Worm (Caenorhabditis elegans): Measurements from ENCODE around the gene fbxb-59.

Gene fbxb-59

DNA sequence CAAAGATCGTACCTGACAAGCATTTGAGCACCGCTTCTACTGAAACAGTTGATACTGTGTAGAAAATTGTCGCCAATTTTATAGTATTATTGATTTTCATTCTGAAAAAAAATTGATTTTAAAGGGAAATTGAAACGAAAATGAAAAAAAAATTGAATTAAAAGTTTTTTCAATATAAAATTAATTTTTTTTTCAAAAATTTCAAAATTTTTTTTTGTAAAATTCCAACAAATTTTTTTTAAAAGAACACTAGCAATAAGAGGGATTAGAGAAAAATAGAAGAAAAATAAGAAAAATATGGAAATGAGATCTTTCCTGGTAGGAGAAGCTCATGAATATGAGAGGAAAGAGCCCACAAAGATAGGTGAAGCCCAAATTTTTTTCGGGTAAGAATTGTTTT is 9.2 kb upstream of the fbxb-59 start, which contains the start of gene Y113G7B.11:
Gene Y113G7B.11 (minus strand): TSS at position 101 of the 400 bp plus-strand sequence.
- TF ChIP-seq C08G9.2 (tag; optimal IDR thresholded peaks at IDR 0.05) (no peak), unc-42 (tag; optimal IDR thresholded peaks at IDR 0.05) (no peak), Y22D7AL.16 (tag; optimal IDR thresholded peaks at IDR 0.05) (no peak), mec-3 (tag; optimal IDR thresholded peaks at IDR 0.05; ENCODE audit: borderline replicate concordance) (no peak)

DNA sequence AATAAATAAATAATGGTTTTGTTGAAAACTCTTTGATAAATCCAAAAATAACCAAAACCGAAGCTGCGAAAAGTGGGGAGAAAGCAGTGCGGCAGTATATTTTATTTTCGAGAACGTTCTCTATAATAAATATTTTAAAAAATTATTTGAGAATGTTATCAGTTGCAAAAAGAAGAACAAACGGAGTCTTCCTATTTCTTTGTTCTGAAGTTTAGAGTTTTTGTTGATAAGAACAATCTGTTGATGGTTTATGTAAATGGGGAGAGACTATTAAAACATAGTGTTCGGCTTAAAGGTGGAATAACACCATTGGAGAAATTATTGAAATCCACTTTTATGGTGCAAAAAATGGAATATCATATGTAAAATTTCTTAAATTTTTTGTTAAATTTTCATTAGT is 7.1 kb upstream of the fbxb-59 start:
- TF ChIP-seq unc-3 (GFP tag; conservative IDR thresholded peaks at IDR 0.05) (no peak), unc-3 (tag; optimal IDR thresholded peaks at IDR 0.05) (no peak), ceh-2 (tag; optimal IDR thresholded peaks at IDR 0.05) (no peak), tbx-2 (tag; optimal IDR thresholded peaks at IDR 0.05) (no peak), ceh-24 (tag; optimal IDR thresholded peaks at IDR 0.05) (no peak), hlh-8 (tag; optimal IDR thresholded peaks at IDR 0.05) (no peak), tbx-7 (tag; optimal IDR thresholded peaks at IDR 0.05) (no peak), ceh-6 (GFP tag; optimal IDR thresholded peaks at IDR 0.05) (no peak), nhr-11 (tag; optimal IDR thresholded peaks at IDR 0.05) (no peak)

DNA sequence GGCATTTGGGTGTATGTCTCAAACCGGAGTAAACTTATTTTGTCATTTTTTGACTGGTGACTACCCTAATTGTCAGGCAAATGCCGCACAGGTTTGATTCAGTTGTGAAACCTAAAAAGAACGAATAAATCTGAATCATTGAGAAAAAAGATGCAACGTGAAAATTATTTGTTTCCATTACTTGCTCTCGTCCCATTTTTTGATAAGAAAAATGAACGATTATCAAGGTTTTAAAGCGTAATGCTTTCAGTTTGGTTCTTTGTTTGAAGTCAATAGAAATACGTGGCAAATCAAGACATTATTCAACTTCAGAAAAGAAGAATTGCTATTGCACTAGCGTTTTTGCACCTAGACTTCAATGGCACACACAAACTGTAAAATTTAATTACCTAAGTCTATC is 6.6 kb upstream of the fbxb-59 start, which contains the start of gene Y113G7B.12:
Gene Y113G7B.12 (minus strand): TSS at position 101 of the 400 bp plus-strand sequence.
- no peak for TF ChIP-seq tbx-2 (tag; optimal IDR thresholded peaks at IDR 0.05)

DNA sequence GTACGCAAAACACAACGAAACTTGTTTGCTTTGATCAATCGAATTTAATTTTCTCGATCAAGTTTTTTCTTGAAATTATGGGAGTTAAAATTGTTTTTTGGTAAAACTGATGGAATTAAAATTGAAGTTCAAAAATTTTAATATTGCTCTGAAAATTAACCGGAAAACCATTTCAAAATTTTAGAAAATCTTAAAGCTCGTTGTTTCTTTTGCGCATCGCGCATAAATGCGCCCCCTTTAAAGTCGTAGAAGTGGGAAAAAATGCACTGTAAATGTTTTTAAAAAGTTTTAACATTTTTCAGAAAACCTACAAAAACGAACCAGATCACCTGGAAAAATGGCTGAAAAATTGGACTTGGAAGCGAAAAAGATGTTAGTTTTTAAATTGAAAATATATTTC is 2.9 kb downstream of the fbxb-59 start, which contains the start of gene fbxa-113:
Gene fbxa-113 (plus strand): TSS at position 301 of the 400 bp plus-strand sequence.
- no peak for TF ChIP-seq C38D4.7 (GFP tag; optimal IDR thresholded peaks at IDR 0.05)
- TF ChIP-seq fkh-10 (GFP tag; optimal IDR thresholded peaks at IDR 0.05), result no peak
- no peak for TF ChIP-seq ceh-19 (GFP tag; optimal IDR thresholded peaks at IDR 0.05)
- no peak for TF ChIP-seq hlh-30 (tag; optimal IDR thresholded peaks at IDR 0.05; ENCODE audit: insufficient read depth)
- no peak for TF ChIP-seq elt-2 (tag; optimal IDR thresholded peaks at IDR 0.05)
- TF ChIP-seq ceh-30 (tag; optimal IDR thresholded peaks at IDR 0.05), result no peak
- no peak for TF ChIP-seq pha-4 (tag; optimal IDR thresholded peaks at IDR 0.05)
- TF ChIP-seq che-1 (tag; optimal IDR thresholded peaks at IDR 0.05), result no peak
- TF ChIP-seq rnt-1 (tag; optimal IDR thresholded peaks at IDR 0.05), result no peak
- TF ChIP-seq F13H6.1 (tag; optimal IDR thresholded peaks at IDR 0.05), result no peak

DNA sequence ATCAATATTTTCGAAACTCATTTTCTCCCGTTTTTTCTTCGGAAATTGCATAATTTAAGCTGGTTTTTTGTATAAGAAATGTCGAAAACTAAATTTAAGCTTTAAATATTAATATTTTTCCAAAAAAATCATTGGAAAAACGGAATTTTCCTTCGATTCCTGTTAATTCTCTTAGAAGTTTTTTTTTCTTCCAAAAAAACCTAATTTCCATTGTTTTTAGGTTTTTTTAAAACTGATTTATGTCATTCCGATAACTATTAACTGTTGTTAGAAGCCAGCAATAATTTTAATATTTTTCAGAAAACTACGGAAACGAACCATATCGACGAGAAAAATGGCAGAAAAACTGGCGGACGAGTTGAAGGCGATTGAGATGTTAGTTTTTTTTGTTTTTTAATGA is 4.7 kb downstream of the fbxb-59 start, which contains the start of gene fbxa-114:
Gene fbxa-114 (plus strand): TSS at position 301 of the 400 bp plus-strand sequence.
- TF ChIP-seq K09A11.1 (tag; optimal IDR thresholded peaks at IDR 0.05; ENCODE audit: insufficient read depth), result no peak
- TF ChIP-seq pqm-1 (tag; optimal IDR thresholded peaks at IDR 0.05), result no peak
- no peak for TF ChIP-seq madf-2 (tag; optimal IDR thresholded peaks at IDR 0.05)
- no peak for TF ChIP-seq hlh-6 (tag; optimal IDR thresholded peaks at IDR 0.05)
- TF ChIP-seq ets-4 (tag; optimal IDR thresholded peaks at IDR 0.05), result no peak
- TF ChIP-seq rnt-1 (tag; optimal IDR thresholded peaks at IDR 0.05), result no peak
- TF ChIP-seq eyg-1 (tag; optimal IDR thresholded peaks at IDR 0.05), result no peak
- TF ChIP-seq dmd-4 (tag; optimal IDR thresholded peaks at IDR 0.05; ENCODE audit: borderline replicate concordance), result no peak
- TF ChIP-seq lin-11 (tag; optimal IDR thresholded peaks at IDR 0.05), result no peak
- TF ChIP-seq dve-1 (tag; optimal IDR thresholded peaks at IDR 0.05), result no peak
- TF ChIP-seq ttx-3 (tag; optimal IDR thresholded peaks at IDR 0.05), result no peak
- TF ChIP-seq unc-86 (tag; optimal IDR thresholded peaks at IDR 0.05), result no peak
- TF ChIP-seq sox-2 (GFP tag; IDR thresholded peaks at IDR 0.05), result no peak
- TF ChIP-seq ceh-6 (GFP tag; optimal IDR thresholded peaks at IDR 0.05), result no peak
- no peak for TF ChIP-seq Y22D7AL.16 (tag; optimal IDR thresholded peaks at IDR 0.05)
- TF ChIP-seq ceh-2 (tag; optimal IDR thresholded peaks at IDR 0.05), result no peak

Measured in whole organism, late embryonic.